Worm (Caenorhabditis elegans): Measurements from ENCODE around the gene hog-1.

ce11 chrX:5869603-5870002 lies 15.5 kb upstream of the hog-1 start:
- TF ChIP-seq nhr-77 (tag; optimal IDR thresholded peaks at IDR 0.05) (no peak), lin-39 (tag; optimal IDR thresholded peaks at IDR 0.05) (no peak), hif-1 (tag; optimal IDR thresholded peaks at IDR 0.05) (no peak), nhr-28 (tag; optimal IDR thresholded peaks at IDR 0.05) (no peak), pqm-1 (tag; optimal IDR thresholded peaks at IDR 0.05) (no peak)
